Worm (Caenorhabditis elegans) whole organism, early embryonic: Measurements from ENCODE around the gene F56D6.6.

Experiments
- B0310.2 ChIP-seq: sonication (generic microtip); optimal IDR thresholded peaks from 2 replicates; lab custom pipeline; 2016; ENCODE audit warnings: mild to moderate bottlenecking, missing genetic modification characterization, missing compliant biosample characterization
- F13C5.2 ChIP-seq: sonication (generic microtip); optimal IDR thresholded peaks from 2 replicates; lab custom pipeline; 2017; ENCODE audit warnings: mild to moderate bottlenecking, missing genetic modification characterization, inconsistent platforms, missing compliant biosample characterization
- aly-1 ChIP-seq: sonication (generic microtip); optimal IDR thresholded peaks from 2 replicates; lab custom pipeline; 2016; ENCODE audit warnings: missing genetic modification characterization, missing compliant biosample characterization
- ama-1 ChIP-seq: fragments of 150-350 bp; optimal IDR thresholded peaks from 2 replicates; lab custom pipeline; 2014
- ceh-13 ChIP-seq: fragments of 200-800 bp; sonication (Bioruptor generic); optimal IDR thresholded peaks from 2 replicates; lab custom pipeline; 2018; ENCODE audit warnings: mild to moderate bottlenecking, missing genetic modification characterization, missing compliant biosample characterization
- ceh-36 ChIP-seq: sonication (generic microtip); optimal IDR thresholded peaks from 2 replicates; lab custom pipeline; 2016; ENCODE audit warnings: missing genetic modification characterization, inconsistent platforms, missing compliant biosample characterization
- flt-1 ChIP-seq: fragments of 200-800 bp; sonication (Bioruptor generic); IDR thresholded peaks from 2 replicates; pipeline ENCODE4 v1.3.6; 2022; ENCODE audit warnings: missing genetic modification characterization, missing compliant biosample characterization
- hmbx-1 ChIP-seq: sonication (generic microtip); optimal IDR thresholded peaks from 2 replicates; lab custom pipeline; 2016; ENCODE audit warnings: mild to moderate bottlenecking, missing genetic modification characterization, missing compliant biosample characterization
- hmg-4 ChIP-seq: fragments of 200-800 bp; sonication (Bioruptor generic); optimal IDR thresholded peaks from 2 replicates; lab custom pipeline; 2018; ENCODE audit warnings: mild to moderate bottlenecking, missing genetic modification characterization, missing compliant biosample characterization
- scrt-1 ChIP-seq: fragments of 200-800 bp; sonication (Bioruptor generic); IDR thresholded peaks from 2 replicates; pipeline ENCODE4 v1.3.6; 2022; ENCODE audit warnings: missing genetic modification characterization, missing compliant biosample characterization
- tbx-11 ChIP-seq: fragments of 200-800 bp; sonication (Bioruptor generic); IDR thresholded peaks from 2 replicates; pipeline ENCODE4 v1.3.6; 2022; ENCODE audit warnings: missing genetic modification characterization, missing compliant biosample characterization
- tbx-37 ChIP-seq: fragments of 200-800 bp; sonication (Bioruptor generic); conservative IDR thresholded peaks from 2 replicates; pipeline ENCODE4 v1.3.6; 2022; ENCODE audit warnings: missing genetic modification reagents, missing genetic modification characterization, missing compliant biosample characterization
- tra-4 ChIP-seq: sonication (generic microtip); optimal IDR thresholded peaks from 2 replicates; lab custom pipeline; 2017; ENCODE audit warnings: missing genetic modification characterization, missing compliant biosample characterization

DNA sequence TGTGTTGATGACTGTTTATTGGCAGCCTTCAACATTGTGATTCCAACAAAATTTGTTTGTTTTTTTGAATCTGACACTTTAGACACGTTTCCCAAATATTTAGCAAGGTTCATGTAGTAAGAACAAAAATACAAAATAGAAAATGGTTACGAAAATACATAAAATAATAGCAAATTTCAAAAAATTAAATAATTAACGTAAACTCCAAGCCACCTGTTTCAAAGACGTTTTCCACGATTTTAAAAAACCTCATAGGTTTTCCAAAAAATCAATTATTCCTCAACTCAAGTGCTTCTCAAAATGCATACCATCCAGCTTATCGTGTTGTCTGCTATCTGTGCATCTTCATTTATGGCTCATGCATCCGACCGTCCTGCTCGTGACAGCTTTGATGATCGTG lies 14.3 kb downstream of the F56D6.6 start, which contains the start of gene F56D6.14:
- TF ChIP-seq tbx-37 (no peak), flt-1 (GFP tag; lab: Robert Waterston, UW) (no peak), ceh-36 (no peak), F13C5.2 (tag; lab: Kevin White, UChicago) (no peak), hmg-4 (GFP tag; lab: Kevin White, UChicago) (no peak), ceh-13 (GFP tag; lab: Kevin White, UChicago) (no peak), tbx-11 (GFP tag; lab: Robert Waterston, UW) (no peak), ama-1 (no peak), tra-4 (tag; lab: Kevin White, UChicago) (no peak), scrt-1 (GFP tag; lab: Robert Waterston, UW) (no peak), aly-1 (no peak), B0310.2 (no peak), hmbx-1 (no peak)
